Worm (Caenorhabditis elegans) whole organism, L3 larva: ENCODE data around the gene F26C11.3.

Experiments
- R02D3.7 ChIP-seq: fragments of 150-350 bp; optimal IDR thresholded peaks from 2 replicates; lab custom pipeline; 2014; ENCODE audit warnings: missing biosample characterization, missing genetic modification characterization
- ZK546.5 ChIP-seq: sonication (generic microtip); optimal IDR thresholded peaks from 2 replicates; lab custom pipeline; 2017; ENCODE audit warnings: missing biosample characterization, missing genetic modification characterization
- aly-2 ChIP-seq: fragments of 150-350 bp; optimal IDR thresholded peaks from 2 replicates; lab custom pipeline; 2014; ENCODE audit warnings: missing biosample characterization, missing genetic modification characterization
- ama-1 ChIP-seq: fragments of 150-350 bp; optimal IDR thresholded peaks from 2 replicates; lab custom pipeline; 2018
- ceh-16 ChIP-seq: sonication (generic microtip); optimal IDR thresholded peaks from 2 replicates; lab custom pipeline; 2017; ENCODE audit warnings: missing biosample characterization, missing genetic modification characterization
- ceh-28 ChIP-seq: fragments of 150-350 bp; optimal IDR thresholded peaks from 2 replicates; lab custom pipeline; 2014; ENCODE audit warnings: missing biosample characterization, missing genetic modification reagents, missing genetic modification characterization
- ceh-82 ChIP-seq: fragments of 150-350 bp; optimal IDR thresholded peaks from 2 replicates; lab custom pipeline; 2014; ENCODE audit warnings: missing biosample characterization, missing genetic modification characterization
- ceh-9 ChIP-seq: sonication (generic microtip); optimal IDR thresholded peaks from 2 replicates; lab custom pipeline; 2018; ENCODE audit warnings: missing biosample characterization, missing genetic modification characterization
- daf-12 ChIP-seq: fragments of 150-350 bp; optimal IDR thresholded peaks from 2 replicates; lab custom pipeline; 2014; ENCODE audit warnings: missing biosample characterization, missing genetic modification reagents, missing genetic modification characterization
- egl-27 ChIP-seq: sonication (generic microtip); optimal IDR thresholded peaks from 4 replicates; lab custom pipeline; 2017; ENCODE audit warnings: missing biosample characterization, missing genetic modification reagents, missing genetic modification characterization
- egl-5 ChIP-seq: fragments of 150-350 bp; optimal IDR thresholded peaks from 2 replicates; lab custom pipeline; 2017; ENCODE audit warnings: missing biosample characterization, missing genetic modification reagents, missing genetic modification characterization, inconsistent platforms
- elt-1 ChIP-seq: fragments of 150-350 bp; optimal IDR thresholded peaks from 2 replicates; lab custom pipeline; 2014; ENCODE audit warnings: missing biosample characterization, missing genetic modification characterization
- elt-2 ChIP-seq: sonication (generic microtip); optimal IDR thresholded peaks from 2 replicates; lab custom pipeline; 2016; ENCODE audit warnings: missing genetic modification reagents, mild to moderate bottlenecking, missing genetic modification characterization, missing compliant biosample characterization
- elt-3 ChIP-seq, 3 experiments: fragments of 150-350 bp in 1 of 3; sonication (generic microtip) in 2 of 3; optimal IDR thresholded peaks; 2 replicates in 2 of 3; 4 replicates in 1 of 3; lab custom pipeline; 2014 to 2017; ENCODE audit warnings: missing biosample characterization in 3 of 3, missing genetic modification characterization in 3 of 3
- eor-1 ChIP-seq, 2 experiments: fragments of 150-350 bp; optimal IDR thresholded peaks; 2 replicates each; lab custom pipeline; 2014 to 2018; ENCODE audit warnings: missing biosample characterization in 2 of 2, missing genetic modification characterization in 2 of 2
- fkh-10 ChIP-seq: sonication (generic microtip); optimal IDR thresholded peaks from 2 replicates; lab custom pipeline; 2017; ENCODE audit warnings: missing biosample characterization, missing genetic modification reagents, missing genetic modification characterization
- fkh-2 ChIP-seq: fragments of 150-350 bp; optimal IDR thresholded peaks from 2 replicates; lab custom pipeline; 2014; ENCODE audit warnings: missing biosample characterization, missing genetic modification reagents, missing genetic modification characterization
- fos-1 ChIP-seq: fragments of 150-350 bp; optimal IDR thresholded peaks from 2 replicates; lab custom pipeline; 2014; ENCODE audit warnings: missing biosample characterization, missing genetic modification characterization
- hmg-11 ChIP-seq: sonication (generic microtip); optimal IDR thresholded peaks from 2 replicates; lab custom pipeline; 2016; ENCODE audit warnings: missing genetic modification characterization, missing compliant biosample characterization
- jun-1 ChIP-seq: fragments of 150-350 bp; optimal IDR thresholded peaks from 2 replicates; lab custom pipeline; 2014; ENCODE audit warnings: missing biosample characterization, missing genetic modification reagents, missing genetic modification characterization
- lin-15B ChIP-seq: fragments of 150-350 bp; optimal IDR thresholded peaks from 2 replicates; lab custom pipeline; 2014; ENCODE audit warnings: missing biosample characterization, missing genetic modification characterization
- lin-39 ChIP-seq: fragments of 150-350 bp; optimal IDR thresholded peaks from 2 replicates; lab custom pipeline; 2018; ENCODE audit warnings: missing biosample characterization, missing genetic modification reagents, missing genetic modification characterization
- lsy-12 ChIP-seq: sonication (generic microtip); optimal IDR thresholded peaks from 2 replicates; lab custom pipeline; 2016; ENCODE audit warnings: mild to moderate bottlenecking, missing genetic modification characterization, missing compliant biosample characterization
- mdl-1 ChIP-seq: fragments of 150-350 bp; optimal IDR thresholded peaks from 2 replicates; lab custom pipeline; 2014; ENCODE audit warnings: missing biosample characterization, missing genetic modification characterization
- mml-1 ChIP-seq: fragments of 150-350 bp; sonication (generic microtip); optimal IDR thresholded peaks from 3 replicates; lab custom pipeline; 2014; ENCODE audit warnings: missing biosample characterization, missing genetic modification characterization
- nfya-1 ChIP-seq: sonication (generic microtip); optimal IDR thresholded peaks from 2 replicates; lab custom pipeline; 2017; ENCODE audit warnings: missing genetic modification characterization, mild to moderate bottlenecking, missing compliant biosample characterization, antibody characterized with exemption, moderate library complexity; ENCODE audit not compliant: insufficient read depth
- nhr-11 ChIP-seq: fragments of 150-350 bp; optimal IDR thresholded peaks from 2 replicates; lab custom pipeline; 2014; ENCODE audit warnings: missing biosample characterization, missing genetic modification characterization
- nhr-12 ChIP-seq: fragments of 150-350 bp; optimal IDR thresholded peaks from 2 replicates; lab custom pipeline; 2014; ENCODE audit warnings: missing biosample characterization, missing genetic modification characterization
- nhr-23 ChIP-seq: fragments of 150-350 bp; optimal IDR thresholded peaks from 2 replicates; lab custom pipeline; 2014; ENCODE audit warnings: missing biosample characterization, missing genetic modification reagents, missing genetic modification characterization
- nhr-237 ChIP-seq: fragments of 150-350 bp; optimal IDR thresholded peaks from 2 replicates; lab custom pipeline; 2014; ENCODE audit warnings: missing biosample characterization, missing genetic modification characterization
- nhr-25 ChIP-seq: sonication (generic microtip); optimal IDR thresholded peaks from 2 replicates; lab custom pipeline; 2017; ENCODE audit warnings: missing biosample characterization, missing genetic modification characterization
- nhr-28 ChIP-seq: fragments of 150-350 bp; optimal IDR thresholded peaks from 2 replicates; lab custom pipeline; 2014; ENCODE audit warnings: missing biosample characterization, missing genetic modification characterization
- nhr-43 ChIP-seq: sonication (generic microtip); optimal IDR thresholded peaks from 2 replicates; lab custom pipeline; 2016; ENCODE audit warnings: mild to moderate bottlenecking, missing genetic modification characterization, missing compliant biosample characterization; ENCODE audit not compliant: poor library complexity, severe bottlenecking
- nhr-67 ChIP-seq: fragments of 150-350 bp; optimal IDR thresholded peaks from 2 replicates; lab custom pipeline; 2014; ENCODE audit warnings: missing biosample characterization, missing genetic modification characterization
- nhr-76 ChIP-seq: fragments of 150-350 bp; sonication (generic microtip); optimal IDR thresholded peaks from 5 replicates; lab custom pipeline; 2014; ENCODE audit warnings: missing biosample characterization, missing genetic modification characterization
- nhr-77 ChIP-seq: fragments of 150-350 bp; optimal IDR thresholded peaks from 2 replicates; lab custom pipeline; 2014; ENCODE audit warnings: missing biosample characterization, missing genetic modification characterization
- pha-4 ChIP-seq: fragments of 150-350 bp; optimal IDR thresholded peaks from 2 replicates; lab custom pipeline; 2014; ENCODE audit warnings: missing biosample characterization, missing genetic modification reagents, missing genetic modification characterization
- pqm-1 ChIP-seq: fragments of 150-350 bp; optimal IDR thresholded peaks from 2 replicates; lab custom pipeline; 2017; ENCODE audit warnings: missing biosample characterization, missing genetic modification characterization, inconsistent platforms
- sea-2 ChIP-seq: fragments of 150-350 bp; sonication (generic microtip); optimal IDR thresholded peaks from 4 replicates; lab custom pipeline; 2014; ENCODE audit warnings: missing biosample characterization, missing genetic modification reagents, missing genetic modification characterization
- skn-1 ChIP-seq: fragments of 150-350 bp; optimal IDR thresholded peaks from 2 replicates; lab custom pipeline; 2014; ENCODE audit warnings: missing biosample characterization, missing genetic modification characterization
- snpc-4 ChIP-seq: fragments of 150-350 bp; optimal IDR thresholded peaks from 2 replicates; lab custom pipeline; 2014; ENCODE audit warnings: missing biosample characterization, missing genetic modification characterization
- tbx-2 ChIP-seq: sonication (generic microtip); optimal IDR thresholded peaks from 2 replicates; lab custom pipeline; 2016; ENCODE audit warnings: mild to moderate bottlenecking, missing genetic modification characterization, missing compliant biosample characterization
- unc-39 ChIP-seq: sonication (generic microtip); optimal IDR thresholded peaks from 4 replicates; lab custom pipeline; 2017; ENCODE audit warnings: missing biosample characterization, missing genetic modification characterization
- unc-62 ChIP-seq: fragments of 150-350 bp; sonication (generic microtip); optimal IDR thresholded peaks from 4 replicates; lab custom pipeline; 2014; ENCODE audit warnings: missing biosample characterization, missing genetic modification reagents, missing genetic modification characterization
- zag-1 ChIP-seq: fragments of 150-350 bp; optimal IDR thresholded peaks from 2 replicates; lab custom pipeline; 2014; ENCODE audit warnings: missing biosample characterization, missing genetic modification characterization
- ztf-11 ChIP-seq: fragments of 150-350 bp; optimal IDR thresholded peaks from 2 replicates; lab custom pipeline; 2014; ENCODE audit warnings: missing biosample characterization, missing genetic modification characterization
- ztf-4 ChIP-seq: fragments of 150-350 bp; optimal IDR thresholded peaks from 2 replicates; lab custom pipeline; 2014; ENCODE audit warnings: missing biosample characterization, missing genetic modification characterization

F26C11.3 gene

ce11 chrII:9943837-9944236 is 28.9 kb upstream of the F26C11.3 start, which contains the start of gene flad-1:
flad-1 (plus strand) TSS chrII:9944137.
- TF ChIP-seq ceh-9, result no peak
- TF ChIP-seq mml-1 (tag; lab: Kevin White, UChicago), result no peak
- no peak for TF ChIP-seq fkh-10 (GFP tag; lab: Kevin White, UChicago)
- TF ChIP-seq nhr-76 (tag; lab: Kevin White, UChicago), result no peak
- TF ChIP-seq nhr-43, result no peak

DNA sequence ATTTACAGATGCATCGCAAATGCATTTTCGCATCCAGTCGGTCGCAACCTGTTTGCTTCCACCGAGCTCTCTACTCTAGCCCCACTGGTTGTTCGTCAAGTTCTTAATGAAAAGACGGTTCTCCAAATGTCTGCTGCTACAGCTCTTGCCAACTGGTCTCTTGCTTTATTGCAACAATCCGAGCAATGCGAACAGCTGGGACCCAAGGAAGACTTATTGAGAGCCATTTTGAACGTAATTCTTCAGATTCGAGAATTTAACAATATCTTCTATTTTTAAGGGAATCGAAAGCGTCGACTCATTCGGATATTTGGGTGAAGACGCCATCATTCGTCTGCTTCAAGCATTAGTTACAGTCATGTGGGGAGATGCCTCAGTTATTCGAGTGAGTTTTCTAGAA is 28.3 kb upstream of the F26C11.3 start:
- no peak for TF ChIP-seq egl-27 (tag; lab: Kevin White, UChicago)
- no peak for TF ChIP-seq sea-2 (GFP tag; lab: Kevin White, UChicago)
- TF ChIP-seq pha-4, result no peak
- no peak for TF ChIP-seq nhr-237 (tag; lab: Kevin White, UChicago)
- no peak for TF ChIP-seq pqm-1 (tag; lab: Kevin White, UChicago)
- no peak for TF ChIP-seq mdl-1 (tag; lab: Kevin White, UChicago)
- TF ChIP-seq skn-1 (tag; lab: Kevin White, UChicago), result no peak
- no peak for TF ChIP-seq egl-5 (tag; lab: Kevin White, UChicago)
- no peak for TF ChIP-seq eor-1 (tag; optimal IDR thresholded peaks at IDR 0.05; lab: Kevin White, UChicago)
- TF ChIP-seq elt-3 (tag; optimal IDR thresholded peaks at IDR 0.05; lab: Kevin White, UChicago), result no peak
- TF ChIP-seq ZK546.5 (tag; lab: Kevin White, UChicago), result no peak

ce11 chrII:9940430-9940829 is 25.5 kb upstream of the F26C11.3 start, which contains the start of gene ufd-3:
ufd-3 (plus strand) TSS chrII:9940753.
- TF ChIP-seq aly-2 (tag; lab: Kevin White, UChicago) (no peak), jun-1 (tag; lab: Kevin White, UChicago) (no peak), sea-2 (GFP tag; lab: Kevin White, UChicago) (no peak), egl-5 (tag; lab: Kevin White, UChicago) (peak; percentile 23), ZK546.5 (tag; lab: Kevin White, UChicago) (no peak), nhr-43 (peak; percentile 90), nhr-23 (peak; percentile 89), tbx-2 (tag; lab: Kevin White, UChicago) (peak; percentile 14), ceh-28 (peak; percentile 46), fkh-2 (tag; lab: Kevin White, UChicago) (no peak), ceh-9 (no peak), nhr-77 (no peak), nhr-12 (no peak), unc-62 (no peak), daf-12 (tag; lab: Kevin White, UChicago) (no peak), ztf-11 (no peak), lsy-12 (peak; percentile 39), ceh-82 (tag; lab: Kevin White, UChicago) (no peak), zag-1 (no peak), nhr-67 (tag; lab: Kevin White, UChicago) (no peak), R02D3.7 (tag; lab: Kevin White, UChicago) (peak; percentile 65), elt-1 (tag; lab: Kevin White, UChicago) (no peak), pha-4 (peak; percentile 96), mdl-1 (tag; lab: Kevin White, UChicago) (no peak), eor-1 (tag; optimal IDR thresholded peaks at IDR 0.05; lab: Kevin White, UChicago) (no peak), ama-1 (peak; percentile 33), unc-39 (tag; lab: Kevin White, UChicago) (no peak), skn-1 (tag; lab: Kevin White, UChicago) (peak; percentile 91), nhr-28 (tag; lab: Kevin White, UChicago) (no peak), lin-39 (tag; lab: Kevin White, UChicago) (peak; percentile 81), elt-2 (peak; percentile 29), fos-1 (tag; lab: Kevin White, UChicago) (no peak), ceh-16 (tag; lab: Kevin White, UChicago) (no peak), lin-15B (peak; percentile 94), snpc-4 (tag; lab: Kevin White, UChicago) (peak; percentile 70), nhr-76 (tag; lab: Kevin White, UChicago) (no peak), egl-27 (tag; lab: Kevin White, UChicago) (peak; percentile 7), nfya-1 (tag; lab: Kevin White, UChicago) (peak; percentile 91), fkh-10 (GFP tag; lab: Kevin White, UChicago) (no peak), elt-3 (tag; optimal IDR thresholded peaks at IDR 0.05; lab: Kevin White, UChicago) (no peak), hmg-11 (tag; lab: Kevin White, UChicago) (peak; percentile 37), nhr-25 (tag; lab: Kevin White, UChicago) (peak; percentile 76), pqm-1 (tag; lab: Kevin White, UChicago) (peak; percentile 42), nhr-237 (tag; lab: Kevin White, UChicago) (no peak), nhr-11 (tag; lab: Kevin White, UChicago) (peak; percentile 72), mml-1 (tag; lab: Kevin White, UChicago) (no peak), ztf-4 (tag; lab: Kevin White, UChicago) (no peak)
- TF ChIP-seq, all 47 proteins: peak for 20
